Fruit fly (Drosophila melanogaster): ENCODE measurements around the gene Fer1HCH.
A peak's percentile ranks its signal among the peaks of the same experiment; 100 is the strongest.

Gene Fer1HCH

dm6 chr3R:30388215-30388871 lies 365 bp upstream of the Fer1HCH start (continued):
- TF ChIP-seq CG2129 (GFP tag; IDR thresholded peaks at IDR 0.05; ENCODE audit: partially characterized antibody) (no peak), CG15696 (tag; optimal IDR thresholded peaks at IDR 0.05) (peak; percentile 94), Mes4 (GFP tag; optimal IDR thresholded peaks at IDR 0.05) (peak; percentile 97), Kr (GFP tag; optimal IDR thresholded peaks at IDR 0.05) (peak; percentile 70), CG8089 (GFP tag; optimal IDR thresholded peaks at IDR 0.05) (peak; percentile 97), D (optimal IDR thresholded peaks at IDR 0.05) (no peak), D (GFP tag; optimal IDR thresholded peaks at IDR 0.05) (peak; percentile 97), CG12219 (GFP tag; optimal IDR thresholded peaks at IDR 0.05) (peak; percentile 92), Hr78 (GFP tag; optimal IDR thresholded peaks at IDR 0.05) (peak in 1 of 2 experiments; percentile 92), Dek (tag; optimal IDR thresholded peaks at IDR 0.05) (peak; percentile 91), CG3281 (GFP tag; optimal IDR thresholded peaks at IDR 0.05) (peak; percentile 97), dimm (GFP tag; IDR thresholded peaks at IDR 0.05) (peak; percentile 70), ken (GFP tag; IDR thresholded peaks at IDR 0.05) (peak; percentile 89), CG17568 (GFP tag; optimal IDR thresholded peaks at IDR 0.05) (peak; percentile 72), ato (GFP tag; IDR thresholded peaks at IDR 0.05; ENCODE audit: partially characterized antibody) (peak; percentile 14; the same call in 1 of the 2 replicates), Spps (tag; optimal IDR thresholded peaks at IDR 0.05) (peak; percentile 77), Xbp1 (GFP tag; optimal IDR thresholded peaks at IDR 0.05) (peak; percentile 97), btn (GFP tag; optimal IDR thresholded peaks at IDR 0.05) (peak; percentile 93), ash1 (GFP tag; optimal IDR thresholded peaks at IDR 0.05) (peak; percentile 22), Stat92E (GFP tag; optimal IDR thresholded peaks at IDR 0.05) (peak in 2 of 3 experiments; percentile 36 to 80), esg (GFP tag; conservative IDR thresholded peaks at IDR 0.05) (peak; percentile 90), dysf (GFP tag; IDR thresholded peaks at IDR 0.05) (peak; percentile 95), fd64A (GFP tag; optimal IDR thresholded peaks at IDR 0.05) (peak; percentile 83), pros (GFP tag; optimal IDR thresholded peaks at IDR 0.05) (no peak), Chrac-16 (GFP tag; optimal IDR thresholded peaks at IDR 0.05) (peak; percentile 95), zfh1 (GFP tag; IDR thresholded peaks at IDR 0.05) (peak; percentile 87), BtbVII (GFP tag; optimal IDR thresholded peaks at IDR 0.05) (peak; percentile 94), fu2 (GFP tag; optimal IDR thresholded peaks at IDR 0.05) (peak; percentile 98), Mad (GFP tag; optimal IDR thresholded peaks at IDR 0.05) (peak; percentile 91), chinmo (GFP tag; IDR thresholded peaks at IDR 0.05; ENCODE audit: partially characterized antibody) (peak; percentile 96), Dip3 (GFP tag; optimal IDR thresholded peaks at IDR 0.05) (peak; percentile 95), sob (GFP tag; IDR thresholded peaks at IDR 0.05) (peak; percentile 85), CG3065 (GFP tag; optimal IDR thresholded peaks at IDR 0.05) (peak; percentile 92), bbx (GFP tag; IDR thresholded peaks at IDR 0.05; ENCODE audit: partially characterized antibody) (peak; percentile 54; the same call in 1 of the 2 replicates), CG14014 (GFP tag; IDR thresholded peaks at IDR 0.05) (peak; percentile 87), sens (GFP tag) (peak; percentile 100), inv (GFP tag; IDR thresholded peaks at IDR 0.05; ENCODE audit: partially characterized antibody) (no peak), CG4424 (GFP tag; optimal IDR thresholded peaks at IDR 0.05) (peak; percentile 98), cas (GFP tag; IDR thresholded peaks at IDR 0.05) (no peak), Aef1 (GFP tag; IDR thresholded peaks at IDR 0.05) (peak; percentile 91), CG17829 (tag; optimal IDR thresholded peaks at IDR 0.05) (peak; percentile 94), shn (GFP tag; optimal IDR thresholded peaks at IDR 0.05) (peak; percentile 97), ATbp (GFP tag; optimal IDR thresholded peaks at IDR 0.05) (peak; percentile 91), CG6654 (GFP tag; optimal IDR thresholded peaks at IDR 0.05) (peak; percentile 90), CG13287 (GFP tag; IDR thresholded peaks at IDR 0.05; ENCODE audit: partially characterized antibody) (peak; percentile 24; the same call in 1 of the 2 replicates), hth (optimal IDR thresholded peaks at IDR 0.05) (no peak), ewg (GFP tag; optimal IDR thresholded peaks at IDR 0.05) (peak; percentile 91), CG13123 (GFP tag; optimal IDR thresholded peaks at IDR 0.05) (peak; percentile 90), sim (GFP tag; IDR thresholded peaks at IDR 0.05) (peak; percentile 75)
